Worm (Caenorhabditis elegans): Measurements from ENCODE around the gene lys-6.

DNA sequence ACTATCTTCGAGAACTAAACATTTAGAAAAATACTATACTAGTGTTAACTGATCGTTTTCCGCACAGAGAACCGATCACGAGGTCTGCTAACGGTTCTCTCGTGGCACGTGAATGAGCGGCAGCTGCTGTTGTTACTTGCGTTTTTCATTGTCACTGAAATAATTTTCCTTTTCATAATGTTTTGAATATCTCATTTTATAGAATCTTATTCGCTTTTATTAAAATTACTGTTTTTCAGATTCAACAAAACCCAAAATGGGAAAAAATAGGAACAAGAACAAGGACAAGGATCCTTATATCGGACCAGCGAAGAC, 8.6 kb upstream of the lys-6 start, which contains the start of gene F58B3.6:
- TF ChIP-seq flt-1 (GFP tag; IDR thresholded peaks at IDR 0.05) (no peak), T22C8.4 (GFP tag; IDR thresholded peaks at IDR 0.05) (no peak), med-1 (GFP tag; optimal IDR thresholded peaks at IDR 0.05; ENCODE audit: insufficient read depth) (no peak), klf-2 (GFP tag; conservative IDR thresholded peaks at IDR 0.05) (no peak), cog-1 (tag; optimal IDR thresholded peaks at IDR 0.05) (no peak), ztf-23 (GFP tag; IDR thresholded peaks at IDR 0.05) (no peak)

Data from whole organism, midembryonic.